Fruit fly (Drosophila melanogaster): Measurements from ENCODE around the gene bchs.

bchs gene

DNA sequence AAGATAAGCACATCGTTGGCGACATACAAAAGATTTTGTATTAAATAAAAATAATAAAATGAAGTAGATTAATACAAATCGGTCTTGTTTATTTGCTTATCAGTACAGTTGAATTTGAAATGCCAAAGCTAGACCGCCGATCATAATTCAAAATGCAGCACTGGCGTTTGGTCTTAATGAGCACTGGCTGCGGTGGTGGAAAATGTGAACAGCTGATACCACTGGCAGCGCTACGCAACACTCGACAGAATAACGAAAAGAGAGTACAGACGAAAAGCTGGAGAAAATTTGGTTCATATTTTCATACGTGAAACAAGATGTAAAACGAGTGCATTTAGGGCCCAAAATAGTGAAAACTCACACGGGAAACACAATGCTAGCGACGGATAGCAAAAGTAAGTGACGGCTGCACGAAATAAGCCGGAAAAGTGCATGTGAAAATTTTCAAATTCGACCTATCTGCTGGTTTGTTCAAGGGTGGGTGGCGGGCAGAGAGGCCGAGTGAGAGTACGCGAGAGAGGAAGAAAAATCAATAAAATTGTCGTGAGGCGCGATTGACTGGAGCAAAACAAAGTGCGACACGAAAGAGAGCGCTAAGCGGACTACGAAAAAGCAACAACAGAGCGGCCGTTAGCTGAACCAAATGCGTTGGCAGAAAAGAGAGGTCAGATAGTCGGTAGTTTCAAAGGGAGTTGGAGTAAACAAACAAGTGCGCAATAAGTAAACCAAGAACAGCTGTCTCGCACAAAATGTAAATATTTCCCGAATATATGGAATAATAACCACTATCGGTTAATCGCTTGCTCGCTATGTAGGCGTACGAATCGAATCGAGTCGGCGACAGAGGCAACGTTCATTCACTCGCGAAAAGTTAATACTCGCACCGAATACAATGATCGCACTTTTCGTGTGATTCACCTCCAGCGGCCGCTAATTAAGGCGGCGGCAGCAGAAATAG is at the start of gene bchs (continued):
- TF ChIP-seq grau (tag; optimal IDR thresholded peaks at IDR 0.05) (peak; percentile 17), CG4730 (GFP tag; IDR thresholded peaks at IDR 0.05) (peak; percentile 66), NFAT (GFP tag; IDR thresholded peaks at IDR 0.05) (peak; percentile 57; the same call in 1 of the 2 replicates), lab (GFP tag; optimal IDR thresholded peaks at IDR 0.05) (peak; percentile 98), dimm (GFP tag; IDR thresholded peaks at IDR 0.05) (peak; percentile 33; the same call in 1 of the 2 replicates), pnt (GFP tag; optimal IDR thresholded peaks at IDR 0.05) (peak; percentile 78), Bgb (GFP tag; IDR thresholded peaks at IDR 0.05; ENCODE audit: partially characterized antibody) (no peak; the same call in none of the 2 replicates), jing (GFP tag; optimal IDR thresholded peaks at IDR 0.05) (peak; percentile 40), Fer1 (GFP tag; optimal IDR thresholded peaks at IDR 0.05) (peak; percentile 96), vvl (GFP tag; IDR thresholded peaks at IDR 0.05) (peak; percentile 92), Rfx (GFP tag; IDR thresholded peaks at IDR 0.05) (peak; percentile 81), maf-S (GFP tag; optimal IDR thresholded peaks at IDR 0.05) (peak; percentile 87), CG4404 (GFP tag; IDR thresholded peaks at IDR 0.05) (no peak), Hey (tag; optimal IDR thresholded peaks at IDR 0.05) (peak; percentile 92), phol (tag; optimal IDR thresholded peaks at IDR 0.05) (peak; percentile 13), Sin3A (optimal IDR thresholded peaks at IDR 0.05) (peak; percentile 50), CG11695 (GFP tag; IDR thresholded peaks at IDR 0.05) (peak; percentile 85), gfzf (GFP tag; optimal IDR thresholded peaks at IDR 0.05) (no peak), CG6272 (GFP tag; IDR thresholded peaks at IDR 0.05) (no peak), CG10462 (GFP tag; optimal IDR thresholded peaks at IDR 0.05) (no peak), CG11456 (GFP tag; IDR thresholded peaks at IDR 0.05) (peak; percentile 74; the same call in 2 of the 3 replicates), Blimp-1 (GFP tag; optimal IDR thresholded peaks at IDR 0.05) (peak; percentile 84), nom (GFP tag; optimal IDR thresholded peaks at IDR 0.05) (no peak), Med (GFP tag) (peak; percentile 99), CG14965 (GFP tag; optimal IDR thresholded peaks at IDR 0.05; ENCODE audit: borderline replicate concordance) (peak; percentile 83), tup (GFP tag; optimal IDR thresholded peaks at IDR 0.05) (peak; percentile 73), CG11247 (GFP tag; IDR thresholded peaks at IDR 0.05) (peak; percentile 78), Max (GFP tag; optimal IDR thresholded peaks at IDR 0.05) (peak; percentile 83), dmrt99B (tag; optimal IDR thresholded peaks at IDR 0.05) (no peak), Meics (GFP tag; optimal IDR thresholded peaks at IDR 0.05) (peak; percentile 88), NC2α (GFP tag; optimal IDR thresholded peaks at IDR 0.05) (peak; percentile 89), CG13123 (GFP tag; optimal IDR thresholded peaks at IDR 0.05) (peak; percentile 91), da (GFP tag; optimal IDR thresholded peaks at IDR 0.05) (peak; percentile 87), Drgx (GFP tag; IDR thresholded peaks at IDR 0.05) (no peak), CG5180 (GFP tag; optimal IDR thresholded peaks at IDR 0.05) (peak; percentile 87), NK7.1 (GFP tag; optimal IDR thresholded peaks at IDR 0.05) (peak; percentile 92), knrl (GFP tag; IDR thresholded peaks at IDR 0.05; ENCODE audit: partially characterized antibody) (0 out of 3 replicates have a peak, but pooled peaks have one; percentile 9), ato (GFP tag; IDR thresholded peaks at IDR 0.05; ENCODE audit: partially characterized antibody) (peak; percentile 19; the same call in 1 of the 2 replicates), trem (tag; optimal IDR thresholded peaks at IDR 0.05) (peak; percentile 26), Pdp1 (GFP tag; optimal IDR thresholded peaks at IDR 0.05) (peak in 1 of 2 experiments; percentile 62), Mes4 (GFP tag; optimal IDR thresholded peaks at IDR 0.05) (peak; percentile 88), MTF-1 (GFP tag; optimal IDR thresholded peaks at IDR 0.05; ENCODE audit: borderline replicate concordance) (peak; percentile 95), CG17612 (GFP tag; IDR thresholded peaks at IDR 0.05) (peak; percentile 39; the same call in 1 of the 2 replicates), Asciz (GFP tag; optimal IDR thresholded peaks at IDR 0.05) (peak; percentile 99), CG9609 (GFP tag; optimal IDR thresholded peaks at IDR 0.05) (peak; percentile 33), Camta (GFP tag; optimal IDR thresholded peaks at IDR 0.05) (peak; percentile 82), gt (GFP tag; IDR thresholded peaks at IDR 0.05) (no peak), CG2889 (GFP tag; IDR thresholded peaks at IDR 0.05) (no peak)
